Fruit fly (Drosophila melanogaster) whole organism: ENCODE results near the gene CG31933.

Source experiments
- CG8478 ChIP-seq: fragments of >200 bp; optimal IDR thresholded peaks from 2 replicates; lab custom pipeline; 2018; ENCODE audit warnings: inconsistent platforms
- Dll ChIP-seq: fragments of >200 bp; optimal IDR thresholded peaks from 2 replicates; lab custom pipeline; 2017
- EcR ChIP-seq, 2 experiments: fragments of >200 bp; optimal IDR thresholded peaks; 2 replicates each; lab custom pipeline; 2017; ENCODE audit warnings: missing biosample characterization in 2 of 2, missing genetic modification characterization in 2 of 2, missing genetic modification reagents in 2 of 2
- pan ChIP-seq: fragments of >200 bp; optimal IDR thresholded peaks from 2 replicates; lab custom pipeline; 2017
- psq ChIP-seq: fragments of >200 bp; optimal IDR thresholded peaks from 2 replicates; lab custom pipeline; 2017
- usp ChIP-seq: fragments of >200 bp; optimal IDR thresholded peaks from 2 replicates; lab custom pipeline; 2017; ENCODE audit warnings: missing biosample characterization, missing genetic modification characterization, mixed read lengths

Gene CG31933

DNA sequence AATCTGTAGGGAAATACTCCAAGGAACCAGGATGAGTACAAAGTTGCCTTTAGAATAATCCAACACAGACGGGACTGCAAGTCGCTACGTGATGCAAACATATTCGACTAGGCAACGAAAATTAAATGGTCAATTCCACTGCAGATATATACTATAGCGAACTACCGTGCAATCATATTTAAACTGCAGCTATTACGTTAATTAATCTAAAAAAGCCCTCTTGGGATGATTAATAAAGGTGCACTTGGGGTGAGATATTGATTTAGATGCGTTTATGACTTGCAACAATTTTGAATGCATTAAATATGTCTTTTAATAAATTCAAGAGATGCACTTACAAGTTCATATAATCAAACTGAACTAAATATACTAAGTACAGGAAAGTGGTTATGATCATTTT is 31.4 kb downstream of the CG31933 start, which contains the start of gene Gr22c:
Gene Gr22c, minus strand, starts transcription at position 101 of the 400 bp plus-strand sequence.
- TF ChIP-seq pan (no peak), psq (no peak), usp (GFP tag; lab: Kevin White, UChicago) (no peak), Dll (no peak), CG8478 (no peak), EcR (GFP tag; optimal IDR thresholded peaks at IDR 0.05; lab: Kevin White, UChicago) (no peak)

DNA sequence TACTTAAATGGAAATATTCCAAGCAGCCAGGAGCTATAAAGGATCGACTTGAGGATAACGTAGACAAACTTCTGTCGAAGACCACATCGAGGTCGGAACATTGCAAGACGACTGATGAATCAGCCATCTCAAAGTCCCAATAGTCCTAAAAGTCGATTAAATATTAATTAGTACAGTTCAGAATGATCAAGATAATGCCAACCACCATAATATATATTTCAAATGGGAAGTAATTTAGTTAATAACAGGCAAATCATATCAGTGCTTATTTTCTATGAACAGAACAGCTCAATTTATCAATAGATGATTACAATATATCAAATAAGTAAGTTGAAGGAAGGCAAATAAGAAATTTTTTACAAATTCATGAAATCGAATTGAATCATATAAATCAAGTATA is 32.9 kb downstream of the CG31933 start, which contains the start of gene Gr22d:
Gene Gr22d, minus strand, starts transcription at position 101 of the 400 bp plus-strand sequence.
- TF ChIP-seq usp (GFP tag; lab: Kevin White, UChicago), result no peak
- TF ChIP-seq Dll, result no peak
- no peak for TF ChIP-seq EcR (GFP tag; optimal IDR thresholded peaks at IDR 0.05; lab: Kevin White, UChicago)
- no peak for TF ChIP-seq pan

DNA sequence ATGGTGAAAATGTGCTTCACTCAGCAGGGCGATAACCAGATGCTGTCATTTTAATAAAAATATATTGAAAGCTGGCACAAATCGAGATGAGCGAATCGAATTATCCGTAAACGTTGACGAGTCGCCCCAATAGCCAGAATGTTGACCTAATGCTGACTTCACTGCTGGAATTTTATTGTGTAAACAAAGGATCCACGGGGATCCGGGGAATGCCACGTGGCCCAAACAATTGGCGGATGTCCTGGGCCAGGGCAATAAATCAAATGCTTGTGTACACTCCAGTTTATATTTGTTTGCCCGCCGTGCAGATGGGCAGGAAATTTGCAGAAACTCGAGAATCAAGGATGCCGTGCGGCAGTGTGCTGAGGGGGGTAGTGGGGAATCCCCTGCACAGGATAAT is 35.2 kb downstream of the CG31933 start:
- no peak for TF ChIP-seq psq
- TF ChIP-seq usp (GFP tag; lab: Kevin White, UChicago), result no peak
- TF ChIP-seq CG8478, result no peak
- TF ChIP-seq Dll, result no peak
- no peak for TF ChIP-seq EcR (GFP tag; optimal IDR thresholded peaks at IDR 0.05; lab: Kevin White, UChicago)
- TF ChIP-seq pan, result no peak

DNA sequence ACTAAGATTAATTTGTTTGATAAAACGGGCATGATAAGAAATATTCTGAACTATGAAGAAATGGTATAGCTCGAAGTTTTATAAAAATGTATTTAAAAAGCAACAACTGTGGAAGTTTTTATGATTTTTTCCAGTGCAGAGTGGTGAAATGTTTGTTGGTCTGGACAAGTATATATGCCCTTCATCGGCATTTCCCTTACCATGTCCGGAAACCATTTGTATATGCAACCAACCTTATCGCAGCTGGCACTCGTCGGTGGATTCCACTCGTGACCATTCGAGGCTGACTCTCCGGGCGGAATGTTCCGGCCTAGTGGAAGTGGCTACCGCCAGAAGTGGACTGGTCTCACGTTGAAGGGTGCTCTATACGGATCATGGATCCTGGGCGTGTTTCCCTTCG is 39.4 kb downstream of the CG31933 start, which contains the start of gene Gr22e:
Gene Gr22e, plus strand, starts transcription at position 301 of the 400 bp plus-strand sequence.
- TF ChIP-seq psq, result no peak
- TF ChIP-seq usp (GFP tag; lab: Kevin White, UChicago), result no peak
- no peak for TF ChIP-seq Dll
- TF ChIP-seq pan, result no peak
- no peak for TF ChIP-seq EcR (GFP tag; optimal IDR thresholded peaks at IDR 0.05; lab: Kevin White, UChicago)
- no peak for TF ChIP-seq CG8478
